Worm (Caenorhabditis elegans) whole organism, L2 larva: Measurements from ENCODE around the gene C29F9.5.

Experiments used
- C34F6.9 ChIP-seq: fragments of 150-350 bp; optimal IDR thresholded peaks from 2 replicates; lab custom pipeline; 2014; ENCODE audit warnings: missing biosample characterization, missing genetic modification characterization
- F13H6.1 ChIP-seq: sonication (generic microtip); optimal IDR thresholded peaks from 2 replicates; lab custom pipeline; 2016; ENCODE audit warnings: missing genetic modification characterization, missing compliant biosample characterization
- R02D3.7 ChIP-seq: fragments of 150-350 bp; optimal IDR thresholded peaks from 2 replicates; lab custom pipeline; 2014; ENCODE audit warnings: missing biosample characterization, missing genetic modification characterization
- Y55F3AM.14 ChIP-seq: fragments of 200-800 bp; sonication (Bioruptor generic); optimal IDR thresholded peaks from 2 replicates; lab custom pipeline; 2018; ENCODE audit warnings: mild to moderate bottlenecking, missing genetic modification characterization, missing compliant biosample characterization
- alr-1 ChIP-seq: fragments of 150-350 bp; optimal IDR thresholded peaks from 2 replicates; lab custom pipeline; 2014; ENCODE audit warnings: missing biosample characterization, missing genetic modification characterization
- aly-2 ChIP-seq: fragments of 150-350 bp; optimal IDR thresholded peaks from 2 replicates; lab custom pipeline; 2014; ENCODE audit warnings: missing biosample characterization, missing genetic modification characterization
- blmp-1 ChIP-seq: sonication (generic microtip); optimal IDR thresholded peaks from 2 replicates; lab custom pipeline; 2017; ENCODE audit warnings: missing genetic modification characterization, mild to moderate bottlenecking, missing compliant biosample characterization, antibody characterized with exemption, moderate library complexity; ENCODE audit not compliant: insufficient read depth
- ceh-16 ChIP-seq: fragments of 150-350 bp; optimal IDR thresholded peaks from 2 replicates; lab custom pipeline; 2014; ENCODE audit warnings: missing biosample characterization, missing genetic modification characterization
- crh-2 ChIP-seq: sonication (generic microtip); optimal IDR thresholded peaks from 2 replicates; lab custom pipeline; 2017; ENCODE audit warnings: missing biosample characterization, missing genetic modification characterization
- dmd-4 ChIP-seq: sonication (generic microtip); optimal IDR thresholded peaks from 2 replicates; lab custom pipeline; 2017; ENCODE audit warnings: missing biosample characterization, missing genetic modification characterization
- egl-27 ChIP-seq: sonication (generic microtip); optimal IDR thresholded peaks from 3 replicates; lab custom pipeline; 2017; ENCODE audit warnings: missing biosample characterization, missing genetic modification reagents, missing genetic modification characterization
- elt-1 ChIP-seq: fragments of 150-350 bp; optimal IDR thresholded peaks from 2 replicates; lab custom pipeline; 2014; ENCODE audit warnings: missing biosample characterization, missing genetic modification characterization
- elt-3 ChIP-seq: sonication (generic microtip); optimal IDR thresholded peaks from 2 replicates; lab custom pipeline; 2017; ENCODE audit warnings: missing biosample characterization, missing genetic modification characterization
- fos-1 ChIP-seq: fragments of 150-350 bp; optimal IDR thresholded peaks from 2 replicates; lab custom pipeline; 2014; ENCODE audit warnings: missing biosample characterization, missing genetic modification characterization
- gmeb-1 ChIP-seq: fragments of 150-350 bp; optimal IDR thresholded peaks from 2 replicates; lab custom pipeline; 2014; ENCODE audit warnings: missing biosample characterization, missing genetic modification characterization
- lin-11 ChIP-seq: fragments of 150-350 bp; sonication (generic microtip); optimal IDR thresholded peaks from 2 replicates; lab custom pipeline; 2014; ENCODE audit warnings: missing biosample characterization, missing genetic modification characterization, inconsistent platforms, mixed read lengths
- lin-13 ChIP-seq: fragments of 150-350 bp; optimal IDR thresholded peaks from 2 replicates; lab custom pipeline; 2014; ENCODE audit warnings: missing biosample characterization, missing genetic modification reagents, missing genetic modification characterization
- lin-39 ChIP-seq: fragments of 150-350 bp; optimal IDR thresholded peaks from 2 replicates; lab custom pipeline; 2014; ENCODE audit warnings: missing biosample characterization, missing genetic modification reagents, missing genetic modification characterization
- lsy-2 ChIP-seq, 2 experiments: fragments of 150-350 bp in 1 of 2; sonication (generic microtip) in 1 of 2; optimal IDR thresholded peaks; 2 replicates each; lab custom pipeline; 2014 to 2017; ENCODE audit warnings: missing biosample characterization in 2 of 2, missing genetic modification characterization in 2 of 2
- mab-5 ChIP-seq: fragments of 150-350 bp; optimal IDR thresholded peaks from 2 replicates; lab custom pipeline; 2014; ENCODE audit warnings: missing biosample characterization, missing genetic modification characterization
- mbf-1 ChIP-seq: sonication (generic microtip); optimal IDR thresholded peaks from 2 replicates; lab custom pipeline; 2017; ENCODE audit warnings: missing biosample characterization, missing genetic modification characterization
- nhr-10 ChIP-seq: sonication (generic microtip); optimal IDR thresholded peaks from 2 replicates; lab custom pipeline; 2017; ENCODE audit warnings: missing biosample characterization, missing genetic modification characterization
- nhr-11 ChIP-seq: fragments of 150-350 bp; optimal IDR thresholded peaks from 2 replicates; lab custom pipeline; 2014; ENCODE audit warnings: missing biosample characterization, missing genetic modification characterization
- nhr-12 ChIP-seq: fragments of 150-350 bp; optimal IDR thresholded peaks from 2 replicates; lab custom pipeline; 2014; ENCODE audit warnings: missing biosample characterization, missing genetic modification characterization
- nhr-129 ChIP-seq: fragments of 150-350 bp; optimal IDR thresholded peaks from 2 replicates; lab custom pipeline; 2014; ENCODE audit warnings: missing biosample characterization, missing genetic modification characterization
- nhr-21 ChIP-seq: fragments of 150-350 bp; optimal IDR thresholded peaks from 2 replicates; lab custom pipeline; 2014; ENCODE audit warnings: missing biosample characterization, missing genetic modification characterization
- nhr-237 ChIP-seq: fragments of 150-350 bp; optimal IDR thresholded peaks from 2 replicates; lab custom pipeline; 2014; ENCODE audit warnings: missing biosample characterization, missing genetic modification characterization
- nhr-25 ChIP-seq: fragments of 150-350 bp; sonication (generic microtip); optimal IDR thresholded peaks from 3 replicates; lab custom pipeline; 2014; ENCODE audit warnings: missing biosample characterization, missing genetic modification characterization
- nhr-77 ChIP-seq: fragments of 150-350 bp; optimal IDR thresholded peaks from 2 replicates; lab custom pipeline; 2014; ENCODE audit warnings: missing biosample characterization, missing genetic modification characterization
- peb-1 ChIP-seq: fragments of 150-350 bp; optimal IDR thresholded peaks from 2 replicates; lab custom pipeline; 2014; ENCODE audit warnings: missing biosample characterization, missing genetic modification characterization
- sem-4 ChIP-seq: fragments of 150-350 bp; optimal IDR thresholded peaks from 2 replicates; lab custom pipeline; 2014; ENCODE audit warnings: missing biosample characterization, missing genetic modification reagents, missing genetic modification characterization
- skn-1 ChIP-seq: sonication (generic microtip); optimal IDR thresholded peaks from 2 replicates; lab custom pipeline; 2017; ENCODE audit warnings: missing biosample characterization, missing genetic modification characterization
- sma-3 ChIP-seq: sonication (generic microtip); optimal IDR thresholded peaks from 2 replicates; lab custom pipeline; 2016; ENCODE audit warnings: missing genetic modification reagents, missing genetic modification characterization, missing compliant biosample characterization
- sma-9 ChIP-seq, 2 experiments: fragments of 150-350 bp in 1 of 2; sonication (generic microtip) in 1 of 2; optimal IDR thresholded peaks; 2 replicates each; lab custom pipeline; 2014 to 2016; ENCODE audit warnings: missing genetic modification characterization in 2 of 2, mild to moderate bottlenecking in 1 of 2, missing biosample characterization in 1 of 2, missing compliant biosample characterization in 1 of 2, missing genetic modification reagents in 1 of 2, moderate library complexity in 1 of 2
- snpc-4 ChIP-seq: fragments of 150-350 bp; optimal IDR thresholded peaks from 2 replicates; lab custom pipeline; 2014; ENCODE audit warnings: missing biosample characterization, missing genetic modification characterization
- unc-39 ChIP-seq: fragments of 150-350 bp; optimal IDR thresholded peaks from 2 replicates; lab custom pipeline; 2014; ENCODE audit warnings: missing biosample characterization, missing genetic modification characterization
- unc-55 ChIP-seq: fragments of 150-350 bp; sonication (generic microtip); optimal IDR thresholded peaks from 3 replicates; lab custom pipeline; 2014; ENCODE audit warnings: missing biosample characterization, missing genetic modification reagents, missing genetic modification characterization
- unc-62 ChIP-seq: fragments of 150-350 bp; optimal IDR thresholded peaks from 2 replicates; lab custom pipeline; 2014; ENCODE audit warnings: missing biosample characterization, missing genetic modification reagents, missing genetic modification characterization
- zag-1 ChIP-seq: fragments of 150-350 bp; optimal IDR thresholded peaks from 2 replicates; lab custom pipeline; 2014; ENCODE audit warnings: missing biosample characterization, missing genetic modification characterization
- ztf-11 ChIP-seq: sonication (generic microtip); optimal IDR thresholded peaks from 2 replicates; lab custom pipeline; 2017; ENCODE audit warnings: missing biosample characterization, missing genetic modification characterization
- ztf-4 ChIP-seq: fragments of 150-350 bp; optimal IDR thresholded peaks from 2 replicates; lab custom pipeline; 2014; ENCODE audit warnings: missing biosample characterization, missing genetic modification characterization

The C29F9.5 gene

ce11 chrIII:117210-117609 is at the start of gene C29F9.5:
C29F9.5 (plus strand) TSS chrIII:117510.
- TF ChIP-seq nhr-237 (tag; lab: Kevin White, UChicago) (no peak), C34F6.9 (tag; lab: Kevin White, UChicago) (no peak), Y55F3AM.14 (GFP tag; lab: Kevin White, UChicago) (no peak), elt-1 (no peak), mbf-1 (tag; lab: Kevin White, UChicago) (no peak), dmd-4 (no peak), aly-2 (tag; lab: Kevin White, UChicago) (no peak), lin-39 (tag; lab: Kevin White, UChicago) (no peak), mab-5 (tag; lab: Kevin White, UChicago) (no peak), nhr-11 (tag; lab: Kevin White, UChicago) (no peak)

- TF ChIP-seq nhr-21 (tag; lab: Kevin White, UChicago) (no peak), crh-2 (tag; lab: Kevin White, UChicago) (no peak), egl-27 (tag; lab: Kevin White, UChicago) (no peak), zag-1 (tag; lab: Kevin White, UChicago) (no peak), lin-13 (no peak), sem-4 (tag; lab: Kevin White, UChicago) (no peak), nhr-237 (tag; lab: Kevin White, UChicago) (no peak), snpc-4 (no peak), elt-3 (tag; lab: Kevin White, UChicago) (no peak), C34F6.9 (tag; lab: Kevin White, UChicago) (no peak), ztf-11 (tag; lab: Kevin White, UChicago) (no peak)
These were observed 47.7 kb upstream of the C29F9.5 start, which contains the start of gene spt-4 for ce11 chrIII:69652-70051. spt-4 (minus strand) TSS chrIII:69752.

- TF ChIP-seq gmeb-1 (no peak), ztf-4 (tag; lab: Kevin White, UChicago) (no peak), lin-11 (tag; lab: Kevin White, UChicago) (no peak), elt-1 (no peak), crh-2 (tag; lab: Kevin White, UChicago) (no peak), lin-13 (no peak), lsy-2 (tag; optimal IDR thresholded peaks at IDR 0.05; lab: Kevin White, UChicago) (no peak), ceh-16 (no peak), sma-9 (GFP tag; optimal IDR thresholded peaks at IDR 0.05; lab: Kevin White, UChicago) (no peak), sma-9 (tag; optimal IDR thresholded peaks at IDR 0.05; lab: Kevin White, UChicago) (no peak), nhr-21 (tag; lab: Kevin White, UChicago) (no peak)
- TF ChIP-seq, all 48 proteins: peak for 0
These were observed 45.2 kb upstream of the C29F9.5 start for ce11 chrIII:72078-72477.

ce11 chrIII:84372-84771 is 32.9 kb upstream of the C29F9.5 start:
- TF ChIP-seq ztf-4 (tag; lab: Kevin White, UChicago) (no peak), fos-1 (tag; lab: Kevin White, UChicago) (no peak), aly-2 (tag; lab: Kevin White, UChicago) (no peak), ceh-16 (no peak), nhr-25 (tag; lab: Kevin White, UChicago) (no peak), nhr-12 (tag; lab: Kevin White, UChicago) (no peak), mbf-1 (tag; lab: Kevin White, UChicago) (no peak), blmp-1 (tag; lab: Kevin White, UChicago) (no peak), gmeb-1 (no peak), F13H6.1 (tag; lab: Kevin White, UChicago) (no peak), nhr-77 (no peak), mab-5 (tag; lab: Kevin White, UChicago) (no peak), nhr-237 (tag; lab: Kevin White, UChicago) (no peak), unc-62 (GFP tag; lab: Kevin White, UChicago) (no peak), nhr-11 (tag; lab: Kevin White, UChicago) (no peak), elt-3 (tag; lab: Kevin White, UChicago) (no peak)

- peak; percentile 73 for TF ChIP-seq nhr-129 (tag; lab: Kevin White, UChicago)
- no peak for TF ChIP-seq fos-1 (tag; lab: Kevin White, UChicago)
- TF ChIP-seq skn-1 = no peak
- TF ChIP-seq nhr-10 (tag; lab: Kevin White, UChicago) = no peak
- TF ChIP-seq crh-2 (tag; lab: Kevin White, UChicago) = peak; percentile 72
- TF ChIP-seq nhr-21 (tag; lab: Kevin White, UChicago) = no peak
- TF ChIP-seq R02D3.7 (tag; lab: Kevin White, UChicago) = peak; percentile 17
- peak; percentile 20 to 84 for TF ChIP-seq lsy-2 (tag; optimal IDR thresholded peaks at IDR 0.05; lab: Kevin White, UChicago)
- peak; percentile 71 for TF ChIP-seq lin-11 (tag; lab: Kevin White, UChicago)
- no peak for TF ChIP-seq egl-27 (tag; lab: Kevin White, UChicago)
- TF ChIP-seq C34F6.9 (tag; lab: Kevin White, UChicago) = peak; percentile 78
- peak; percentile 40 for TF ChIP-seq nhr-25 (tag; lab: Kevin White, UChicago)
- TF ChIP-seq ceh-16 = no peak
- TF ChIP-seq unc-39 (tag; lab: Kevin White, UChicago) = no peak
- TF ChIP-seq lin-13 = peak; percentile 78
- no peak for TF ChIP-seq lin-39 (tag; lab: Kevin White, UChicago)
- TF ChIP-seq sma-3 (GFP tag; lab: Kevin White, UChicago) = peak; percentile 53
- TF ChIP-seq gmeb-1 = peak; percentile 62
- TF ChIP-seq sem-4 (tag; lab: Kevin White, UChicago) = no peak
- peak; percentile 88 for TF ChIP-seq unc-55 (GFP tag; lab: Kevin White, UChicago)
- TF ChIP-seq unc-62 (GFP tag; lab: Kevin White, UChicago) = no peak
- no peak for TF ChIP-seq peb-1 (tag; lab: Kevin White, UChicago)
- no peak for TF ChIP-seq alr-1 (tag; lab: Kevin White, UChicago)
- TF ChIP-seq nhr-77 = no peak
- TF ChIP-seq F13H6.1 (tag; lab: Kevin White, UChicago) = peak; percentile 35
- TF ChIP-seq zag-1 (tag; lab: Kevin White, UChicago) = no peak
These were observed 31.0 kb upstream of the C29F9.5 start, which contains the start of gene attf-3 for ce11 chrIII:86316-86715. attf-3 (minus strand) TSS chrIII:86384.
